Worm (Caenorhabditis elegans) whole organism, L4/young adult: ENCODE data around the gene clec-42.

ENCODE experiments used
- W03F9.2 ChIP-seq: fragments of 150-350 bp; optimal IDR thresholded peaks from 2 replicates; lab custom pipeline; 2014; ENCODE audit warnings: missing biosample characterization, missing genetic modification characterization
- dao-5 ChIP-seq: sonication (generic microtip); optimal IDR thresholded peaks from 2 replicates; lab custom pipeline; 2016; ENCODE audit warnings: missing genotype, missing genetic modification characterization, moderate library complexity, missing compliant biosample characterization
- him-1 ChIP-seq: sonication (generic microtip); optimal IDR thresholded peaks from 2 replicates; lab custom pipeline; 2016; ENCODE audit warnings: missing genotype, missing genetic modification reagents, missing genetic modification characterization, missing compliant biosample characterization

clec-42 gene

ce11 chrV:18243227-18243626 is 52.0 kb downstream of the clec-42 start:
- no peak for TF ChIP-seq W03F9.2 (tag; lab: Kevin White, UChicago)
- TF ChIP-seq him-1 (tag; lab: Kevin White, UChicago): no peak
- no peak for TF ChIP-seq dao-5 (tag; lab: Kevin White, UChicago)
